Worm (Caenorhabditis elegans) whole organism, late embryonic: ENCODE measurements around the gene irld-39.

Experiments used
- F13H6.1 ChIP-seq: sonication (generic microtip); optimal IDR thresholded peaks from 2 replicates; lab custom pipeline; 2016; ENCODE audit warnings: missing genetic modification characterization, missing compliant biosample characterization
- ama-1 ChIP-seq: fragments of 150-350 bp; optimal IDR thresholded peaks from 2 replicates; lab custom pipeline; 2014
- ceh-18 ChIP-seq: sonication (generic microtip); optimal IDR thresholded peaks from 2 replicates; lab custom pipeline; 2016; ENCODE audit warnings: missing genetic modification characterization, missing compliant biosample characterization
- ceh-2 ChIP-seq: sonication (generic microtip); optimal IDR thresholded peaks from 2 replicates; lab custom pipeline; 2016; ENCODE audit warnings: missing genotype, missing genetic modification characterization, missing compliant biosample characterization
- ceh-9 ChIP-seq: sonication (generic microtip); optimal IDR thresholded peaks from 2 replicates; lab custom pipeline; 2016; ENCODE audit warnings: mild to moderate bottlenecking, missing genetic modification characterization, inconsistent platforms, missing compliant biosample characterization
- elt-2 ChIP-seq: sonication (generic microtip); optimal IDR thresholded peaks from 2 replicates; lab custom pipeline; 2016; ENCODE audit warnings: missing genetic modification reagents, missing genetic modification characterization, missing compliant biosample characterization
- hlh-13 ChIP-seq: fragments of 200-800 bp; sonication (Bioruptor generic); optimal IDR thresholded peaks from 2 replicates; lab custom pipeline; 2018; ENCODE audit warnings: mild to moderate bottlenecking, missing genetic modification characterization, missing compliant biosample characterization
- pat-9 ChIP-seq: fragments of 200-800 bp; sonication (Bioruptor generic); optimal IDR thresholded peaks from 2 replicates; lab custom pipeline; 2018; ENCODE audit warnings: mild to moderate bottlenecking, missing genetic modification characterization, moderate library complexity, missing compliant biosample characterization
- pha-4 ChIP-seq: fragments of 150-350 bp; optimal IDR thresholded peaks from 2 replicates; lab custom pipeline; 2018; ENCODE audit warnings: missing biosample characterization, missing genetic modification reagents, missing genetic modification characterization

- TF ChIP-seq ceh-2 (tag; lab: Kevin White, UChicago) (no peak), ama-1 (lab: Kevin White, UChicago) (no peak), ceh-18 (tag; lab: Kevin White, UChicago) (no peak), ceh-9 (tag; lab: Kevin White, UChicago) (no peak), F13H6.1 (tag; lab: Kevin White, UChicago) (no peak), pat-9 (tag; lab: Kevin White, UChicago) (no peak), pha-4 (no peak), hlh-13 (GFP tag; lab: Kevin White, UChicago) (no peak), elt-2 (tag; lab: Kevin White, UChicago) (no peak)
These were observed 16.8 kb upstream of the irld-39 start for ce11 chrIV:16216165-16216564.
